Worm (Caenorhabditis elegans): Measurements from ENCODE around the gene cyn-6.

cyn-6 gene

DNA sequence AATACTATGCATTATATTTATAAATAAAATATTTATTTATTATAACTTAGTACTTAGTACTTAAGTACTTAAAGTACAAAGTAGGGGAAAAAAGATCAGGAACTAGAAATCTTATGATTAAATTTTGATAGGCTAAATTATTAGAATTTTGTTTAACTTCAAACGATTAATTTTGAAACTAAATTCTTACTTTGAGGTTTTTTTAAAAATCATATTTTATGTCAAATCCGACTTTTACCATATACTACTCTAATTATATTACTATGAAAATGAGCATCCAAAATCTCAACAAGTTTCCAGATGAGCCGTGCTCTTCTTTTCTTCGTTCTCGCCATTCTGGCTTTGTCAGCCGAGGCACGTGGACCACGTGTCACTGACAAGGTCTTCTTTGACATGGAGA lies at the start of gene cyn-6:
TSS of gene cyn-6 (plus strand) at position 301 of the 400 bp plus-strand sequence.
- TF ChIP-seq D2030.7 (GFP tag; IDR thresholded peaks at IDR 0.05) (no peak), madf-6 (GFP tag; IDR thresholded peaks at IDR 0.05) (no peak), hmg-1.2 (GFP tag; IDR thresholded peaks at IDR 0.05) (no peak), sea-2 (GFP tag; IDR thresholded peaks at IDR 0.05) (no peak), snpc-3.4 (tag; optimal IDR thresholded peaks at IDR 0.05) (no peak), somi-1 (GFP tag; optimal IDR thresholded peaks at IDR 0.05) (no peak), Y67H2A.10 (GFP tag; conservative IDR thresholded peaks at IDR 0.05) (no peak), ztf-6 (GFP tag; IDR thresholded peaks at IDR 0.05) (no peak), K12H6.12 (tag; optimal IDR thresholded peaks at IDR 0.05) (no peak), cebp-1 (GFP tag; IDR thresholded peaks at IDR 0.05) (no peak), cebp-1 (tag; optimal IDR thresholded peaks at IDR 0.05) (no peak), lsl-1 (GFP tag; optimal IDR thresholded peaks at IDR 0.05) (no peak)

DNA sequence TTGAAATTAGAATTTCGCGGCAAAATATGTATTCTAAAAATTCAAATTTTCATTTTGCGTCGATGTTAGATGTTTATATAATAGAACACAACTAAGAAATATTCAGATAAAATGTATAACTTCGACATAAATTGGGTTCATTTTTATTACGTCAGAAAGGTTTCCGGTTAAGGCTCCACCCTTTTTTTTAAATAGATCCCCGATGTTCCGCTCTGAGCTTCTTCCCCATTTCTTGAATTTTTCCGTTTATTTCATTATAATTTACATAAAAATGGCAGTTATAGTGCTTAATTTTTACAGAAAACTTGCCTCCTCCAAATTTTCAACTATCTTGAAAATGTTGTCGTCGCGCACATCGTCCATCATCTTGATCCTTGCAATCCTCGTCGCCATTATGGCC lies 48.4 kb upstream of the cyn-6 start, which contains the start of gene flp-24:
TSS of gene flp-24 (plus strand) at position 301 of the 400 bp plus-strand sequence.
- TF ChIP-seq ceh-91 (GFP tag; IDR thresholded peaks at IDR 0.05) (no peak), snpc-4 (GFP tag; optimal IDR thresholded peaks at IDR 0.05) (no peak), snpc-4 (tag; optimal IDR thresholded peaks at IDR 0.05) (no peak), ztf-25 (GFP tag; IDR thresholded peaks at IDR 0.05) (no peak), dox-1 (GFP tag; IDR thresholded peaks at IDR 0.05) (no peak), egrh-3 (GFP tag; IDR thresholded peaks at IDR 0.05) (no peak), ztf-22 (GFP tag; optimal IDR thresholded peaks at IDR 0.05) (no peak), rpc-1 (optimal IDR thresholded peaks at IDR 0.05) (no peak), rpc-1 (tag; optimal IDR thresholded peaks at IDR 0.05) (no peak), die-1 (tag; optimal IDR thresholded peaks at IDR 0.05) (no peak), mcd-1 (GFP tag; IDR thresholded peaks at IDR 0.05) (no peak), athp-1 (tag; optimal IDR thresholded peaks at IDR 0.05) (no peak), hlh-26 (GFP tag; conservative IDR thresholded peaks at IDR 0.05) (no peak), pbrm-1 (GFP tag; IDR thresholded peaks at IDR 0.05) (no peak)

- TF ChIP-seq egrh-3 (GFP tag; IDR thresholded peaks at IDR 0.05) (peak; percentile 33; the same call in 1 of the 2 replicates), ztf-3 (GFP tag; optimal IDR thresholded peaks at IDR 0.05) (no peak)
These were observed 45.1 kb upstream of the cyn-6 start for ce11 chrIII:728074-728473.

DNA sequence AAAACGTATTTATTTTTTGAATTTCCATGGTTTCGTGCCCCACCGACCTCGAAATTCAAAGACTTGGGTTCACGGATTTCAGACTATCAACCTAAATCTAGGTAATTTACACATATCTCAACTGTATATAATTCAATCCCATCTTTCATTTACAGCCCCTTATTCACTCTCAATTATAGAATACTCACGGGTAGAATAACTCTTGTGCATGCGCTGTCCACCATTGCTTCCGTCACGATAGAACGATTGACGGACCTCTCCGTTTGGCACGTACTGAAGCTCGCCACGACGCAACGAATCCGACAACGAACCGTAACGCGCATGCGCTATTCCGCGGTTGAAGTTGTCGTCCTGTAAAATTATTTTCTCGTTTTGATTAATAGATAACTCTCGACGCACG lies 44.5 kb upstream of the cyn-6 start:
- no peak for TF ChIP-seq nhr-179 (tag; optimal IDR thresholded peaks at IDR 0.05)
- TF ChIP-seq D2030.7 (GFP tag; IDR thresholded peaks at IDR 0.05) = no peak
- TF ChIP-seq K11D2.4 (GFP tag; IDR thresholded peaks at IDR 0.05) = no peak
- TF ChIP-seq nhr-80 (tag; optimal IDR thresholded peaks at IDR 0.05) = no peak
- TF ChIP-seq attf-6 (GFP tag; IDR thresholded peaks at IDR 0.05) = no peak
- TF ChIP-seq nhr-120 (GFP tag; IDR thresholded peaks at IDR 0.05) = no peak
- TF ChIP-seq madf-10 (tag; optimal IDR thresholded peaks at IDR 0.05) = no peak
- TF ChIP-seq Y79H2A.3 (GFP tag; conservative IDR thresholded peaks at IDR 0.05) = no peak
- no peak for TF ChIP-seq aptf-2 (GFP tag; conservative IDR thresholded peaks at IDR 0.05)
- TF ChIP-seq hrde-1 (tag; optimal IDR thresholded peaks at IDR 0.05; ENCODE audit: borderline replicate concordance) = no peak
- TF ChIP-seq unc-130 (GFP tag; optimal IDR thresholded peaks at IDR 0.05) = no peak
- TF ChIP-seq sptf-2 (GFP tag; optimal IDR thresholded peaks at IDR 0.05) = no peak
- TF ChIP-seq F57A8.1 (GFP tag; optimal IDR thresholded peaks at IDR 0.05) = no peak
- TF ChIP-seq T26A5.8 (tag; optimal IDR thresholded peaks at IDR 0.05) = no peak
- no peak for TF ChIP-seq attf-5 (GFP tag; optimal IDR thresholded peaks at IDR 0.05)
- TF ChIP-seq xnd-1 (tag; optimal IDR thresholded peaks at IDR 0.05) = no peak
- TF ChIP-seq ceh-27 (GFP tag; optimal IDR thresholded peaks at IDR 0.05) = no peak
